Worm (Caenorhabditis elegans) whole organism, young adult: ENCODE data around the gene pgp-4.

Experiments
- ama-1 ChIP-seq, 3 experiments: fragments of 150-350 bp in 1 of 3; sonication (generic microtip) in 2 of 3; optimal IDR thresholded peaks; 2 replicates each; lab custom pipeline; 2014 to 2018; ENCODE audit warnings: missing biosample characterization in 2 of 3, missing genetic modification characterization in 2 of 3, missing genetic modification reagents in 2 of 3
- him-1 ChIP-seq: sonication (generic microtip); optimal IDR thresholded peaks from 2 replicates; lab custom pipeline; 2016; ENCODE audit warnings: missing genotype, missing genetic modification reagents, missing genetic modification characterization, missing compliant biosample characterization
- nfya-1 ChIP-seq: sonication (generic microtip); optimal IDR thresholded peaks from 2 replicates; lab custom pipeline; 2017; ENCODE audit warnings: antibody characterized with exemption, missing compliant biosample characterization, missing genetic modification characterization, borderline replicate concordance; ENCODE audit not compliant: insufficient read depth

DNA sequence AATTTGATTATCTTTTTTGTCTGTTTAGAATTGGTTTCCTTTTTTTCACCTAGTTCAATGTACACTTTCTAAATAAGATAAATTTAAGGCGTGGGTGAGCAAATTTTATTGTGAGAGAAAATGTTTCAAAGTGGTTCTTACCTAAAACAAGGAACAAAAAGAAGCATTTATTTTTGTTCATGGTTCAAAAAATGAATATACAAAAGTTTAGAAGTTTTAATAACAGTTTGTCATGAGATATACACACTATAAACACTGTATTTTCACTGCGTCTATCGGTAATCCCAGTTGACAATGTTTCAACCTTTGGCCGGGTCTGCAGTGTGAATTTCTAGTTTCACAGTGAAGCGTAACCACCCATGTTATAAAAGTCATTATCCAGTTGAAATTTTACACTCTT lies 42.2 kb upstream of the pgp-4 start, which contains the start of gene F08G12.11:
- no peak for TF ChIP-seq ama-1 (optimal IDR thresholded peaks at IDR 0.05; lab: Kevin White, UChicago)
- TF ChIP-seq ama-1 (GFP tag; optimal IDR thresholded peaks at IDR 0.05; lab: Kevin White, UChicago) = no peak
- TF ChIP-seq nfya-1 (tag; lab: Kevin White, UChicago) = no peak
- no peak for TF ChIP-seq him-1 (tag; lab: Kevin White, UChicago)
